Fruit fly (Drosophila melanogaster) whole organism, wandering third instar larva: ENCODE data around the gene Rchy1.

Experiments used
- CG32264 ChIP-seq: fragments of 200-800 bp; sonication (Bioruptor generic); optimal IDR thresholded peaks from 2 replicates; lab custom pipeline; 2016; ENCODE audit warnings: missing biosample characterization, missing genetic modification characterization
- Jra ChIP-seq: sonication (Bioruptor generic); optimal IDR thresholded peaks from 2 replicates; lab custom pipeline; 2016; ENCODE audit warnings: missing biosample characterization, missing genetic modification characterization
- dl ChIP-seq, 2 experiments: fragments of 175-275, 200-275 bp in 1 of 2; fragments of 200-275 bp in 1 of 2; sonication (Bioruptor generic); optimal IDR thresholded peaks; lab custom pipeline; 2018; ENCODE audit warnings: mild to moderate bottlenecking in 2 of 2, missing biosample characterization in 2 of 2, missing genetic modification characterization in 2 of 2, moderate library complexity in 2 of 2; ENCODE audit not compliant: partially characterized antibody in 2 of 2, insufficient read depth in 1 of 2
- pan ChIP-seq: fragments of >200 bp; optimal IDR thresholded peaks from 2 replicates; lab custom pipeline; 2017
- tai ChIP-seq: sonication (Bioruptor generic); optimal IDR thresholded peaks from 2 replicates; lab custom pipeline; 2016; ENCODE audit warnings: missing biosample characterization, missing genetic modification characterization

dm6 chr2L:6474878-6475582, 9.6 kb upstream of the Rchy1 start:
- no peak for TF ChIP-seq pan (lab: Kevin White, UChicago)
- TF ChIP-seq dl (GFP tag; optimal IDR thresholded peaks at IDR 0.05; lab: Kevin White, UChicago; ENCODE audit: insufficient read depth in 1 of 2, partially characterized antibody in 2 of 2) = no peak
- no peak for TF ChIP-seq tai (GFP tag; lab: Kevin White, UChicago)
- TF ChIP-seq Jra (GFP tag; lab: Kevin White, UChicago) = no peak
- TF ChIP-seq CG32264 (GFP tag; lab: Kevin White, UChicago) = no peak
